Worm (Caenorhabditis elegans): ENCODE results near the gene C08F1.11.
"Not testable (repeated sequence)": the region's sequence is repeated elsewhere in the genome, so short reads cannot be mapped to it uniquely, and the experiment has no call there.

ce11 chrII:1771347-1771746 lies 13.4 kb downstream of the C08F1.11 start, which contains the start of gene math-26:
- TF ChIP-seq elt-1, elt-3 (tag; optimal IDR thresholded peaks at IDR 0.05): not testable (repeated sequence)

Measured in whole organism, L2 larva.